Fruit fly (Drosophila melanogaster) whole organism, embryonic: Measurements from ENCODE around the gene Cpr67Fa1.

Source experiments
- B-H2 ChIP-seq: fragments of 200-800 bp; sonication (Bioruptor generic); optimal IDR thresholded peaks from 2 replicates; lab custom pipeline; 2018; ENCODE audit warnings: missing biosample characterization, mild to moderate bottlenecking, missing genetic modification characterization
- Bteb2 ChIP-seq: fragments of 200-800 bp; sonication (Bioruptor generic); optimal IDR thresholded peaks from 2 replicates; lab custom pipeline; 2016; ENCODE audit warnings: missing biosample characterization, missing genetic modification characterization
- C15 ChIP-seq: fragments of 200-800 bp; sonication (Bioruptor generic); IDR thresholded peaks from 3 replicates; pipeline ENCODE4 v1.3.6; 2022; ENCODE audit warnings: missing biosample characterization, missing genetic modification characterization
- CG11504 ChIP-seq: fragments of 200-800 bp; sonication (Bioruptor generic); optimal IDR thresholded peaks from 3 replicates; lab custom pipeline; 2019; ENCODE audit warnings: missing biosample characterization, mild to moderate bottlenecking, missing genetic modification characterization, moderate library complexity
- CG12219 ChIP-seq: fragments of 200-800 bp; sonication (Bioruptor generic); optimal IDR thresholded peaks from 3 replicates; lab custom pipeline; 2018; ENCODE audit warnings: missing biosample characterization, mild to moderate bottlenecking, missing genetic modification characterization
- CG14014 ChIP-seq: fragments of 200-800 bp; sonication (Bioruptor generic); IDR thresholded peaks from 2 replicates; pipeline ENCODE4 v1.3.6; 2022; ENCODE audit warnings: missing biosample characterization, missing genetic modification characterization
- CG15479 ChIP-seq: fragments of 200-800 bp; sonication (Bioruptor generic); optimal IDR thresholded peaks from 3 replicates; lab custom pipeline; 2019; ENCODE audit warnings: missing biosample characterization, mild to moderate bottlenecking, missing genetic modification characterization, moderate library complexity
- CG16813 ChIP-seq: fragments of 200-800 bp; sonication (Bioruptor generic); IDR thresholded peaks from 3 replicates; pipeline ENCODE4 v1.3.6; 2022; ENCODE audit warnings: missing biosample characterization, missing genetic modification characterization; ENCODE audit not compliant: partially characterized antibody
- CG17359 ChIP-seq: fragments of 200-800 bp; sonication (Bioruptor generic); optimal IDR thresholded peaks from 3 replicates; lab custom pipeline; 2018; ENCODE audit warnings: missing biosample characterization, mild to moderate bottlenecking, missing genetic modification characterization, moderate library complexity
- CG17612 ChIP-seq: fragments of 200-800 bp; sonication (Bioruptor generic); IDR thresholded peaks from 2 replicates; pipeline ENCODE4 v1.3.6; 2022; ENCODE audit warnings: missing biosample characterization, missing genetic modification characterization
- CG2875 ChIP-seq: fragments of 200-800 bp; sonication (Bioruptor generic); optimal IDR thresholded peaks from 2 replicates; lab custom pipeline; 2017; ENCODE audit warnings: missing biosample characterization, mild to moderate bottlenecking, missing genetic modification characterization, missing genetic modification reagents
- CG3281 ChIP-seq: fragments of 200-800 bp; sonication (Bioruptor generic); optimal IDR thresholded peaks from 3 replicates; lab custom pipeline; 2017; ENCODE audit warnings: missing biosample characterization, mild to moderate bottlenecking, missing genetic modification characterization
- CG33213 ChIP-seq: fragments of 200-800 bp; sonication (Bioruptor generic); optimal IDR thresholded peaks from 3 replicates; lab custom pipeline; 2016; ENCODE audit warnings: missing biosample characterization, missing genetic modification characterization
- CG4360 ChIP-seq: fragments of 200-800 bp; sonication (Bioruptor generic); IDR thresholded peaks from 2 replicates; pipeline ENCODE4 v1.3.6; 2022; ENCODE audit warnings: missing biosample characterization, missing genetic modification characterization
- CG5953 ChIP-seq: fragments of 200-800 bp; sonication (Bioruptor generic); IDR thresholded peaks from 2 replicates; pipeline ENCODE4 v1.3.6; 2022; ENCODE audit warnings: missing biosample characterization, missing genetic modification characterization
- CG8290 ChIP-seq, 3 experiments: fragments of 200-800 bp; sonication (Bioruptor generic); optimal IDR thresholded peaks; 2 replicates each; lab custom pipeline; 2016 to 2019; ENCODE audit warnings: missing biosample characterization in 3 of 3, missing genetic modification characterization in 3 of 3, mild to moderate bottlenecking in 2 of 3, moderate library complexity in 1 of 3
- CG8944 ChIP-seq: fragments of 200-800 bp; sonication (Bioruptor generic); optimal IDR thresholded peaks from 3 replicates; lab custom pipeline; 2016; ENCODE audit warnings: missing biosample characterization, missing genetic modification characterization
- CG9932 ChIP-seq: fragments of 200-800 bp; sonication (Bioruptor generic); IDR thresholded peaks from 2 replicates; pipeline ENCODE4 v1.3.6; 2022; ENCODE audit warnings: missing biosample characterization, missing genetic modification characterization
- CHES-1-like ChIP-seq: fragments of 200-800 bp; sonication (Bioruptor generic); optimal IDR thresholded peaks from 2 replicates; lab custom pipeline; 2016; ENCODE audit warnings: missing biosample characterization, missing genetic modification characterization
- CoRest ChIP-seq: fragments of 200-800 bp; sonication (Bioruptor generic); optimal IDR thresholded peaks from 3 replicates; lab custom pipeline; 2018; ENCODE audit warnings: missing biosample characterization, mild to moderate bottlenecking, missing genetic modification characterization, moderate library complexity
- Dfd ChIP-seq, 2 experiments: fragments of >200 bp; optimal IDR thresholded peaks; 2 replicates each; lab custom pipeline; 2017; ENCODE audit warnings: missing biosample characterization in 2 of 2, missing genetic modification characterization in 2 of 2
- Fer1 ChIP-seq: fragments of 200-800 bp; sonication (Bioruptor generic); optimal IDR thresholded peaks from 2 replicates; lab custom pipeline; 2017; ENCODE audit warnings: missing biosample characterization, mild to moderate bottlenecking, missing genetic modification characterization
- HmgD ChIP-seq: fragments of 200-800 bp; sonication (Bioruptor generic); optimal IDR thresholded peaks from 3 replicates; lab custom pipeline; 2016; ENCODE audit warnings: missing biosample characterization, missing genetic modification characterization
- MTF-1 ChIP-seq: fragments of 200-800 bp; sonication (Bioruptor generic); optimal IDR thresholded peaks from 2 replicates; lab custom pipeline; 2018; ENCODE audit warnings: missing biosample characterization, mild to moderate bottlenecking, missing genetic modification characterization, borderline replicate concordance
- NFAT ChIP-seq: fragments of 200-800 bp; sonication (Bioruptor generic); IDR thresholded peaks from 2 replicates; pipeline ENCODE4 v1.3.6; 2022; ENCODE audit warnings: missing biosample characterization, missing genetic modification characterization
- Nf-YA ChIP-seq: fragments of 200-800 bp; sonication (Bioruptor generic); IDR thresholded peaks from 2 replicates; pipeline ENCODE4 v1.3.6; 2022; ENCODE audit warnings: missing biosample characterization, missing genetic modification characterization
- Opbp ChIP-seq: fragments of 200-800 bp; sonication (Bioruptor generic); IDR thresholded peaks from 3 replicates; pipeline ENCODE4 v1.3.6; 2022; ENCODE audit warnings: missing biosample characterization, missing genetic modification characterization; ENCODE audit not compliant: partially characterized antibody
- Pdp1 ChIP-seq, 2 experiments: fragments of 200-800 bp; sonication (Bioruptor generic); optimal IDR thresholded peaks; 3 replicates each; lab custom pipeline; 2016; ENCODE audit warnings: missing biosample characterization in 2 of 2, missing genetic modification characterization in 2 of 2, mild to moderate bottlenecking in 1 of 2, moderate library complexity in 1 of 2
- Ravus ChIP-seq: fragments of 200-800 bp; sonication (Bioruptor generic); IDR thresholded peaks from 2 replicates; pipeline ENCODE4 v1.3.6; 2022; ENCODE audit warnings: missing biosample characterization, missing genetic modification characterization
- Scr ChIP-seq: fragments of 200-800 bp; sonication (Bioruptor generic); IDR thresholded peaks from 2 replicates; pipeline ENCODE4 v1.3.6; 2022; ENCODE audit warnings: missing biosample characterization, missing genetic modification characterization; ENCODE audit not compliant: partially characterized antibody
- Xrp1 ChIP-seq: fragments of 200-800 bp; sonication (Bioruptor generic); IDR thresholded peaks from 2 replicates; pipeline ENCODE4 v1.3.6; 2022; ENCODE audit warnings: missing biosample characterization, missing genetic modification characterization
- ac ChIP-seq: fragments of 200-800 bp; sonication (Bioruptor generic); optimal IDR thresholded peaks from 3 replicates; lab custom pipeline; 2017; ENCODE audit warnings: missing biosample characterization, mild to moderate bottlenecking, missing genetic modification characterization
- aop ChIP-seq: fragments of 200-800 bp; sonication (Bioruptor generic); IDR thresholded peaks from 2 replicates; pipeline ENCODE4 v1.3.6; 2022; ENCODE audit warnings: missing biosample characterization, missing genetic modification characterization
- ase ChIP-seq: fragments of 200-800 bp; sonication (Bioruptor generic); IDR thresholded peaks from 3 replicates; pipeline ENCODE4 v1.3.6; 2022; ENCODE audit warnings: missing biosample characterization, missing genetic modification characterization
- bcd ChIP-seq: fragments of 200-800 bp; sonication (Bioruptor generic); optimal IDR thresholded peaks from 2 replicates; lab custom pipeline; 2017; ENCODE audit warnings: missing biosample characterization, mild to moderate bottlenecking, missing genetic modification characterization
- crol ChIP-seq: fragments of 200-800 bp; sonication (Bioruptor generic); IDR thresholded peaks from 2 replicates; pipeline ENCODE4 v1.3.6; 2022; ENCODE audit warnings: missing biosample characterization, missing genetic modification characterization
- disco-r ChIP-seq: fragments of 200-800 bp; sonication (Bioruptor generic); optimal IDR thresholded peaks from 2 replicates; lab custom pipeline; 2016; ENCODE audit warnings: missing biosample characterization, missing genetic modification characterization
- eve ChIP-seq, 2 experiments: fragments of >200 bp; optimal IDR thresholded peaks; 2 replicates each; lab custom pipeline; 2017; ENCODE audit warnings: missing biosample characterization in 2 of 2, missing genetic modification characterization in 2 of 2
- fru ChIP-seq: fragments of >200 bp; optimal IDR thresholded peaks from 2 replicates; lab custom pipeline; 2017
- knrl ChIP-seq: fragments of 200-800 bp; sonication (Bioruptor generic); IDR thresholded peaks from 3 replicates; pipeline ENCODE4 v1.3.6; 2022; ENCODE audit warnings: missing biosample characterization, missing genetic modification characterization; ENCODE audit not compliant: partially characterized antibody
- lov ChIP-seq, 2 experiments: fragments of 200-800 bp in 1 of 2; fragments of >200 bp in 1 of 2; sonication (Bioruptor generic) in 1 of 2; IDR thresholded peaks in 1 of 2; optimal IDR thresholded peaks in 1 of 2; 2 replicates in 1 of 2; 3 replicates in 1 of 2; pipeline versions ENCODE4 v1.3.6 to Lab custom; 2017 to 2022; ENCODE audit warnings: missing biosample characterization in 1 of 2, missing genetic modification characterization in 1 of 2
- pnt ChIP-seq: fragments of 200-800 bp; sonication (Bioruptor generic); optimal IDR thresholded peaks from 3 replicates; lab custom pipeline; 2016; ENCODE audit warnings: missing biosample characterization, missing genetic modification characterization
- ranshi ChIP-seq: fragments of 200-800 bp; sonication (Bioruptor generic); IDR thresholded peaks from 2 replicates; pipeline ENCODE4 v1.3.6; 2022; ENCODE audit warnings: missing biosample characterization, missing genetic modification characterization
- ro ChIP-seq: fragments of 200-800 bp; sonication (Bioruptor generic); IDR thresholded peaks from 2 replicates; pipeline ENCODE4 v1.3.6; 2022; ENCODE audit warnings: missing biosample characterization, missing genetic modification characterization
- row ChIP-seq: fragments of 200-800 bp; sonication (Bioruptor generic); IDR thresholded peaks from 3 replicates; pipeline ENCODE4 v1.3.6; 2022; ENCODE audit warnings: missing biosample characterization, missing genetic modification characterization
- slbo ChIP-seq: fragments of 200-800 bp; sonication (Bioruptor generic); IDR thresholded peaks from 2 replicates; pipeline ENCODE4 v1.3.6; 2022; ENCODE audit warnings: missing biosample characterization, missing genetic modification characterization
- so ChIP-seq: fragments of 200-800 bp; sonication (Bioruptor generic); IDR thresholded peaks from 3 replicates; pipeline ENCODE4 v1.3.6; 2022; ENCODE audit warnings: missing biosample characterization, missing genetic modification characterization
- twi ChIP-seq: fragments of 200-800 bp; optimal IDR thresholded peaks from 2 replicates; lab custom pipeline; 2019; ENCODE audit warnings: missing biosample characterization, mild to moderate bottlenecking, missing genetic modification characterization, moderate library complexity
- unpg ChIP-seq: fragments of 200-800 bp; sonication (Bioruptor generic); optimal IDR thresholded peaks from 3 replicates; lab custom pipeline; 2018; ENCODE audit warnings: missing biosample characterization, mild to moderate bottlenecking, missing genetic modification characterization, moderate library complexity

Gene Cpr67Fa1

dm6 chr3L:10857515-10858023, 32.2 kb upstream of the Cpr67Fa1 start (continued):
- TF ChIP-seq CG16813 (GFP tag; lab: Robert Waterston, UW) (peak; percentile 50; the same call in 2 of the 3 replicates), CG5953 (GFP tag; lab: Robert Waterston, UW) (peak; percentile 64), ranshi (GFP tag; lab: Robert Waterston, UW) (0 out of 2 replicates have a peak, but pooled peaks have one; percentile 46), CG17359 (tag; lab: Kevin White, UChicago) (peak; percentile 66), CG2875 (GFP tag; lab: Kevin White, UChicago) (peak; percentile 60), CG15479 (GFP tag; lab: Kevin White, UChicago) (peak; percentile 16), lov (optimal IDR thresholded peaks at IDR 0.05; lab: Kevin White, UChicago) (no peak), lov (GFP tag; IDR thresholded peaks at IDR 0.05; lab: Robert Waterston, UW) (peak; percentile 75; the same call in 2 of the 3 replicates), Dfd (GFP tag; optimal IDR thresholded peaks at IDR 0.05; lab: Kevin White, UChicago) (no peak), CG9932 (GFP tag; lab: Robert Waterston, UW) (peak; percentile 48; the same call in 1 of the 2 replicates), unpg (GFP tag; lab: Kevin White, UChicago) (peak; percentile 24), CG8290 (GFP tag; optimal IDR thresholded peaks at IDR 0.05; lab: Kevin White, UChicago) (no peak), CG8290 (tag; optimal IDR thresholded peaks at IDR 0.05; lab: Kevin White, UChicago) (peak; percentile 19 to 84), Pdp1 (GFP tag; optimal IDR thresholded peaks at IDR 0.05; lab: Kevin White, UChicago) (peak; percentile 28 to 32), eve (GFP tag; optimal IDR thresholded peaks at IDR 0.05; lab: Kevin White, UChicago) (no peak), aop (peak; percentile 65; the same call in 1 of the 2 replicates), Ravus (GFP tag; lab: Robert Waterston, UW) (no peak), pnt (GFP tag; lab: Kevin White, UChicago) (no peak), twi (tag; lab: Kevin White, UChicago) (peak; percentile 62), CG3281 (GFP tag; lab: Kevin White, UChicago) (peak; percentile 49), knrl (peak; percentile 42; the same call in 1 of the 3 replicates), slbo (GFP tag; lab: Robert Waterston, UW) (peak; percentile 53; the same call in 1 of the 2 replicates), ro (GFP tag; lab: Robert Waterston, UW) (no peak), CG17612 (no peak), ase (GFP tag; lab: Robert Waterston, UW) (0 out of 3 replicates have a peak, but pooled peaks have one; percentile 25), CG14014 (peak; percentile 21; the same call in 1 of the 2 replicates), ac (GFP tag; lab: Kevin White, UChicago) (no peak), CG12219 (GFP tag; lab: Kevin White, UChicago) (peak; percentile 7), Opbp (GFP tag; lab: Robert Waterston, UW) (peak; percentile 71), crol (GFP tag; lab: Robert Waterston, UW) (peak; percentile 83), Bteb2 (GFP tag; lab: Kevin White, UChicago) (no peak), Nf-YA (GFP tag; lab: Robert Waterston, UW) (no peak), CG11504 (tag; lab: Kevin White, UChicago) (peak; percentile 62), MTF-1 (GFP tag; lab: Kevin White, UChicago) (peak; percentile 77), row (GFP tag; lab: Robert Waterston, UW) (peak; percentile 30; the same call in 1 of the 3 replicates), NFAT (GFP tag; lab: Robert Waterston, UW) (peak; percentile 64), CG4360 (peak; percentile 71), C15 (GFP tag; lab: Robert Waterston, UW) (0 out of 3 replicates have a peak, but pooled peaks have one; percentile 16), CG8944 (GFP tag; lab: Kevin White, UChicago) (peak; percentile 23), CG33213 (peak; percentile 55), B-H2 (GFP tag; lab: Kevin White, UChicago) (peak; percentile 64), bcd (GFP tag; lab: Kevin White, UChicago) (peak; percentile 39), disco-r (GFP tag; lab: Kevin White, UChicago) (no peak), CoRest (tag; lab: Kevin White, UChicago) (peak; percentile 4), Scr (GFP tag; lab: Robert Waterston, UW) (no peak), Xrp1 (GFP tag; lab: Robert Waterston, UW) (no peak), CHES-1-like (GFP tag; lab: Kevin White, UChicago) (peak; percentile 7), HmgD (peak; percentile 50), fru (lab: Kevin White, UChicago) (no peak), Fer1 (GFP tag; lab: Kevin White, UChicago) (peak; percentile 51), so (peak; percentile 85; the same call in 2 of the 3 replicates)
